Worm (Caenorhabditis elegans): ENCODE measurements around the gene ddb-1.

ddb-1 gene

DNA sequence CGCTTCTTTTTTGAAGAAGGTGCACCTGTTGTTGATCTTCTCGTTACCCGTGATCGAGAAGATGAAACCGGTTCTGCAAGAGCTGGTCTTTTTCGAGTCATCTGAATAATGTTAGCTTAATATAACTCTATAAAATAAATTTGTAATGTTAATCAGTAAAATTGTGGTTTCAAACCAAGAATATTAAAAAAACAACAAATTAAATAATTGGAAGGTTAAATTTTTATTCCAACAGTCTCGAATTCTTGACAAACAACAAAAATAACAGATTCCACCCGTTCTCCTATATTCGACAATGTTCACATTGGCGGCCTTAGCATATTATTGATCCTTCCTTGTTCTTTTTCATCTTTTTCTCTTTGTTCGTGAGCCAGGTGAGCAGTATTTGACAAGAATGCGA is 28.9 kb downstream of the ddb-1 start, which contains the start of gene mig-32:
TSS of gene mig-32 (minus strand) at position 101 of the 400 bp plus-strand sequence.
- TF ChIP-seq hlh-15 (tag; optimal IDR thresholded peaks at IDR 0.05) = no peak
- TF ChIP-seq sdc-2 (tag; optimal IDR thresholded peaks at IDR 0.05) = no peak
- TF ChIP-seq che-1 (tag; optimal IDR thresholded peaks at IDR 0.05) = no peak
- no peak for TF ChIP-seq ceh-45 (GFP tag; IDR thresholded peaks at IDR 0.05)
- TF ChIP-seq rnt-1 (tag; optimal IDR thresholded peaks at IDR 0.05) = no peak
- TF ChIP-seq C38D4.7 (GFP tag; optimal IDR thresholded peaks at IDR 0.05) = no peak
- TF ChIP-seq ceh-9 (tag; optimal IDR thresholded peaks at IDR 0.05) = no peak
- no peak for TF ChIP-seq sox-4 (tag; optimal IDR thresholded peaks at IDR 0.05)
- no peak for TF ChIP-seq unc-55 (GFP tag; optimal IDR thresholded peaks at IDR 0.05)
- TF ChIP-seq nhr-232 (tag; optimal IDR thresholded peaks at IDR 0.05) = no peak
- TF ChIP-seq unc-3 (GFP tag; conservative IDR thresholded peaks at IDR 0.05) = no peak
- TF ChIP-seq unc-3 (tag; optimal IDR thresholded peaks at IDR 0.05) = no peak
- no peak for TF ChIP-seq dmd-4 (tag; optimal IDR thresholded peaks at IDR 0.05; ENCODE audit: borderline replicate concordance)
- no peak for TF ChIP-seq ceh-24 (tag; optimal IDR thresholded peaks at IDR 0.05)
- TF ChIP-seq ref-2 (tag; optimal IDR thresholded peaks at IDR 0.05) = no peak
- no peak for TF ChIP-seq sox-2 (GFP tag; IDR thresholded peaks at IDR 0.05)
- no peak for TF ChIP-seq pqm-1 (tag; optimal IDR thresholded peaks at IDR 0.05)
- TF ChIP-seq ceh-48 (tag; optimal IDR thresholded peaks at IDR 0.05) = no peak

DNA sequence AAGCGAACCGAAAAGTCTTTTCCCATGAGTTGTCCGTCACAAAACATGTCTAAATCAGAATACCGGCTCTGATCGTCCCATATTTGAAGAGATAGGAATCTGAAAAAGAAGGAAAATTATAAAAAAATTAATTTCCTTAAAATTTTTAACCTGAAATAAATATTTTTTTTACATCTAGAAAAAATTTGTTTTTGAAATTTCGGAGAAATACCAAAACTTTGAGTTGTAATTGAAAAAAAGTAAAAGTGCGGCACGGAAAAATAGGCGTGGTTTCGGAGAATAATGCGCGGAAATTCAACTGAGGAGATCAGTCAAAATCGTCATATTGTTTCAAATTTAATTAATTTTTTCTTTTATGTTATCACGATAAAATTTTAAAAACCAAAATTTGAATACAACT is 31.4 kb downstream of the ddb-1 start, which contains the start of gene F11A10.6:
TSS of gene F11A10.6 (minus strand) at position 101 of the 400 bp plus-strand sequence.
- TF ChIP-seq dve-1 (tag; optimal IDR thresholded peaks at IDR 0.05) = no peak
- no peak for TF ChIP-seq eyg-1 (tag; optimal IDR thresholded peaks at IDR 0.05)
- no peak for TF ChIP-seq nfya-1 (tag; optimal IDR thresholded peaks at IDR 0.05)
- TF ChIP-seq lim-6 (tag; optimal IDR thresholded peaks at IDR 0.05) = no peak
- TF ChIP-seq ceh-48 (tag; optimal IDR thresholded peaks at IDR 0.05) = no peak
- TF ChIP-seq fax-1 (tag; optimal IDR thresholded peaks at IDR 0.05) = no peak
- no peak for TF ChIP-seq tbx-2 (tag; optimal IDR thresholded peaks at IDR 0.05)
- no peak for TF ChIP-seq che-1 (tag; optimal IDR thresholded peaks at IDR 0.05)

DNA sequence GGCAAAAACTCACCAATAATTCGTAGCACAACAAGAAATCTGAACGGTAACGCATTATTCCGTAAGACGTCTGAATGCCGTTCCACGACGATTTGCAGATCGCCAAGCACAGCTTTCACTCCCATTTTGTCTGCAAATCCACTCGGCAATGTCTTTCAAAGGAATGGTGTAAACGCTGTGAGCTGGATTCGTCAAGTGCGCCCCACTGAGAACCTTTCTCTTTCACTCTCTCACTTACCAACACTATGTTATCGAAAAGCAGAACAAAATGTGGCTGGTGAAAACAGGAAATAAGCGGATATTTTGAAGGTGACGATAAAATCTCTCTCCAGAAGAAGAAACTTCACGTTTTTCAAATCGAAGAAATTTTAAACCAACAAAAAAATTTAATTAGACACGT is 32.1 kb downstream of the ddb-1 start:
- no peak for TF ChIP-seq ceh-34 (tag; optimal IDR thresholded peaks at IDR 0.05)
- peak; percentile 35 for TF ChIP-seq ceh-31 (tag; optimal IDR thresholded peaks at IDR 0.05)
- peak; percentile 73 for TF ChIP-seq ama-1 (optimal IDR thresholded peaks at IDR 0.05)
- no peak for TF ChIP-seq C38D4.7 (GFP tag; optimal IDR thresholded peaks at IDR 0.05)
- TF ChIP-seq pax-1 (tag; optimal IDR thresholded peaks at IDR 0.05) = no peak
- TF ChIP-seq nfya-1 (tag; optimal IDR thresholded peaks at IDR 0.05) = peak; percentile 52
- no peak for TF ChIP-seq ahr-1 (tag; optimal IDR thresholded peaks at IDR 0.05)
- no peak for TF ChIP-seq unc-55 (GFP tag; optimal IDR thresholded peaks at IDR 0.05)

DNA sequence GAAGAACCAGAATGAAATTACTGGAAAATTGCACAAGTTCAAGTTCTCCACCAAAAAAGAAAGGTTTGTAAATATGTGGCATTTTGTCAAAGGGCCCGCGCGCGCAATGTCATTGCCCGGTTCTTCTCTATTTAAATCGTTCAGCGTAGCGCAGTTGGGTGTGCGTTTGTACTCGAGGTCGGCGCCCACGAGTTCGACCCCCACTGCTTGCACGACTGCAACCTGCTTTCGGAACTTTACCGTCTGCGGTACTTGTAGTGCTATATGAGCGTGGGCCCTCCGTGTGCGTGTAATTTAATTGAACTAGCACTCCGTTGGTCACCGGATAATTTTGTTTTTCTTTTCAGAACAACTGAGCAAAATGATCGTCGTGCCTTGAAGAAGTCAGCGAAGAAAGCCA is 34.5 kb downstream of the ddb-1 start:
- peak; percentile 46 for TF ChIP-seq lin-11 (tag; optimal IDR thresholded peaks at IDR 0.05)
- peak; percentile 36 for TF ChIP-seq ceh-48 (tag; optimal IDR thresholded peaks at IDR 0.05)
- peak; percentile 38 for TF ChIP-seq hlh-15 (tag; optimal IDR thresholded peaks at IDR 0.05)
- peak; percentile 48 for TF ChIP-seq ref-2 (tag; optimal IDR thresholded peaks at IDR 0.05)
- TF ChIP-seq ceh-6 (GFP tag; optimal IDR thresholded peaks at IDR 0.05) = peak; percentile 54
- TF ChIP-seq eyg-1 (tag; optimal IDR thresholded peaks at IDR 0.05) = no peak
- TF ChIP-seq nhr-11 (tag; optimal IDR thresholded peaks at IDR 0.05) = no peak
- no peak for TF ChIP-seq pag-3 (tag; optimal IDR thresholded peaks at IDR 0.05; ENCODE audit: borderline replicate concordance)
- TF ChIP-seq gmeb-2 (tag; optimal IDR thresholded peaks at IDR 0.05) = peak; percentile 68
- peak; percentile 15 for TF ChIP-seq dmd-4 (tag; optimal IDR thresholded peaks at IDR 0.05; ENCODE audit: borderline replicate concordance)
- peak; percentile 65 for TF ChIP-seq ceh-2 (tag; optimal IDR thresholded peaks at IDR 0.05)
- peak; percentile 25; the same call in 1 of the 2 replicates for TF ChIP-seq sox-2 (GFP tag; IDR thresholded peaks at IDR 0.05)
- no peak for TF ChIP-seq unc-86 (tag; optimal IDR thresholded peaks at IDR 0.05)
- TF ChIP-seq pat-9 (tag; optimal IDR thresholded peaks at IDR 0.05) = peak; percentile 76
- no peak for TF ChIP-seq tbx-7 (tag; optimal IDR thresholded peaks at IDR 0.05)
- TF ChIP-seq unc-3 (GFP tag; conservative IDR thresholded peaks at IDR 0.05) = no peak
- TF ChIP-seq unc-3 (tag; optimal IDR thresholded peaks at IDR 0.05) = peak; percentile 4
- TF ChIP-seq pha-4 (tag; optimal IDR thresholded peaks at IDR 0.05) = no peak
- TF ChIP-seq rnt-1 (tag; optimal IDR thresholded peaks at IDR 0.05) = no peak
- peak; percentile 23 for TF ChIP-seq ceh-31 (tag; optimal IDR thresholded peaks at IDR 0.05)
- peak; percentile 32 for TF ChIP-seq npax-4 (tag; optimal IDR thresholded peaks at IDR 0.05)
- TF ChIP-seq ceh-14 (tag; optimal IDR thresholded peaks at IDR 0.05) = peak; percentile 28
- no peak for TF ChIP-seq fkh-10 (GFP tag; optimal IDR thresholded peaks at IDR 0.05)
- no peak for TF ChIP-seq odd-2 (tag; optimal IDR thresholded peaks at IDR 0.05)
- TF ChIP-seq zip-5 (tag; optimal IDR thresholded peaks at IDR 0.05) = peak; percentile 71
- TF ChIP-seq nfya-1 (tag; optimal IDR thresholded peaks at IDR 0.05) = peak; percentile 45
- peak; percentile 62 for TF ChIP-seq hlh-13 (GFP tag; optimal IDR thresholded peaks at IDR 0.05)
- TF ChIP-seq ets-4 (tag; optimal IDR thresholded peaks at IDR 0.05) = no peak
- TF ChIP-seq ahr-1 (tag; optimal IDR thresholded peaks at IDR 0.05) = no peak
- peak; percentile 49 for TF ChIP-seq che-1 (tag; optimal IDR thresholded peaks at IDR 0.05)
